Worm (Caenorhabditis elegans) whole organism, L4 larva: ENCODE results near the gene Y54F10AM.6.

Experiments used
- F49E8.2 ChIP-seq: sonication (generic microtip); optimal IDR thresholded peaks from 2 replicates; lab custom pipeline; 2016; ENCODE audit warnings: missing compliant biosample characterization, mild to moderate bottlenecking, missing genetic modification characterization, borderline replicate concordance
- Y5F2A.4 ChIP-seq: fragments of 200-800 bp; sonication (Bioruptor generic); optimal IDR thresholded peaks from 2 replicates; lab custom pipeline; 2018; ENCODE audit warnings: mild to moderate bottlenecking, missing genetic modification characterization, missing compliant biosample characterization
- ZK546.5 ChIP-seq, 2 experiments: sonication (generic microtip); optimal IDR thresholded peaks; 2 replicates each; lab custom pipeline; 2017; ENCODE audit warnings: missing biosample characterization in 2 of 2, missing genetic modification characterization in 2 of 2
- madf-9 ChIP-seq: fragments of 200-800 bp; sonication (Bioruptor generic); conservative IDR thresholded peaks from 2 replicates; pipeline ENCODE4 v1.3.6; 2022; ENCODE audit warnings: missing genetic modification reagents, missing genetic modification characterization, missing compliant biosample characterization
- nhr-11 ChIP-seq: fragments of 150-350 bp; optimal IDR thresholded peaks from 2 replicates; lab custom pipeline; 2014; ENCODE audit warnings: missing biosample characterization, missing genetic modification characterization
- nhr-237 ChIP-seq: sonication (generic microtip); optimal IDR thresholded peaks from 2 replicates; lab custom pipeline; 2017; ENCODE audit warnings: missing biosample characterization, missing genetic modification characterization
- skn-1 ChIP-seq: fragments of 150-350 bp; optimal IDR thresholded peaks from 2 replicates; lab custom pipeline; 2014; ENCODE audit warnings: missing biosample characterization, missing genetic modification characterization
- spr-1 ChIP-seq: sonication (generic microtip); optimal IDR thresholded peaks from 2 replicates; lab custom pipeline; 2016; ENCODE audit warnings: mild to moderate bottlenecking, missing genetic modification characterization, missing compliant biosample characterization
- unc-62 ChIP-seq, 3 experiments: fragments of 150-350 bp in 1 of 3; sonication (generic microtip); optimal IDR thresholded peaks in 2 of 3; peaks in 1 of 3; 1 replicate in 1 of 3; 2 replicates in 2 of 3; lab custom pipeline; 2014 to 2017; ENCODE audit warnings: missing biosample characterization in 3 of 3, missing genetic modification characterization in 3 of 3, missing genetic modification reagents in 3 of 3, missing genotype in 1 of 3
- ztf-7 ChIP-seq: fragments of 150-350 bp; optimal IDR thresholded peaks from 2 replicates; lab custom pipeline; 2014; ENCODE audit warnings: missing biosample characterization, missing genetic modification characterization

DNA sequence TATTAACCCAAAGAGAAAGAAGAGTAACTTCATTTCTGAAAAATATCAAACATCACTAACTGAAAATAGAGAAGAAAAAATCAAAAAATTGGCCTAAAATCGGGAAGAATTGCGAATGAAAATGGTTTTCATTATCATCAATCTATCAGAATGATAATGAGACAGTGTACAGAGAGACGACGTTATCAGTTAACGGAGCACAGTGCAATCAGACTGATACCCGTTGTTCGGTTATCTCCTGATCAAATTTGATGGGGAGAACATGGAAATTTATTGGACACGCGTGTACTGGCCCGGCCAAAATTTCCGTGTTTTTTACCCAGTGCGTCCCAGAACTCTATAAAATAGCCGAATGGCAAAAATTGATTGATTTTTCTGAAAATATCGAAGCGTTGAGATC lies 680 bp upstream of the Y54F10AM.6 start, which contains the start of gene Y54F10AM.8:
- TF ChIP-seq Y5F2A.4 (GFP tag; lab: Kevin White, UChicago) (no peak), ZK546.5 (tag; optimal IDR thresholded peaks at IDR 0.05; lab: Kevin White, UChicago) (no peak), skn-1 (no peak), nhr-11 (tag; lab: Kevin White, UChicago) (no peak), F49E8.2 (tag; lab: Kevin White, UChicago) (no peak), unc-62 (GFP tag; optimal IDR thresholded peaks at IDR 0.05 in 1 of 2; lab: Kevin White, UChicago) (no peak), unc-62 (tag; optimal IDR thresholded peaks at IDR 0.05; lab: Kevin White, UChicago) (no peak), ztf-7 (tag; lab: Kevin White, UChicago) (no peak), madf-9 (GFP tag; lab: Robert Waterston, UW) (no peak), nhr-237 (tag; lab: Kevin White, UChicago) (no peak), spr-1 (tag; lab: Kevin White, UChicago) (no peak)
